Worm (Caenorhabditis elegans): ENCODE results near the gene taf-6.2.

taf-6.2 gene

ce11 chrIV:3725845-3726244 is 31.3 kb upstream of the taf-6.2 start, which contains the start of gene smgl-2:
Gene smgl-2 (plus strand): TSS chrIV:3726164.
- TF ChIP-seq nhr-237 (tag; optimal IDR thresholded peaks at IDR 0.05) (peak; percentile 44), pha-4 (tag; optimal IDR thresholded peaks at IDR 0.05) (peak; percentile 23), unc-120 (tag; optimal IDR thresholded peaks at IDR 0.05; ENCODE audit: poor library complexity, severe bottlenecking) (no peak), lin-32 (GFP tag; optimal IDR thresholded peaks at IDR 0.05) (no peak), bed-3 (GFP tag; optimal IDR thresholded peaks at IDR 0.05) (no peak), mep-1 (tag; optimal IDR thresholded peaks at IDR 0.05) (peak; percentile 81), blmp-1 (tag; optimal IDR thresholded peaks at IDR 0.05) (no peak), elt-1 (tag; optimal IDR thresholded peaks at IDR 0.05; ENCODE audit: borderline replicate concordance, insufficient read depth) (no peak), snpc-4 (tag; optimal IDR thresholded peaks at IDR 0.05) (no peak), hlh-1 (tag; optimal IDR thresholded peaks at IDR 0.05) (no peak), lin-13 (tag; optimal IDR thresholded peaks at IDR 0.05) (peak; percentile 28), ces-1 (GFP tag; optimal IDR thresholded peaks at IDR 0.05) (peak; percentile 62), unc-62 (GFP tag; optimal IDR thresholded peaks at IDR 0.05) (no peak), nhr-12 (tag; optimal IDR thresholded peaks at IDR 0.05) (no peak), lsy-2 (tag; optimal IDR thresholded peaks at IDR 0.05) (peak; percentile 71), nhr-2 (tag; optimal IDR thresholded peaks at IDR 0.05) (peak; percentile 11)

DNA sequence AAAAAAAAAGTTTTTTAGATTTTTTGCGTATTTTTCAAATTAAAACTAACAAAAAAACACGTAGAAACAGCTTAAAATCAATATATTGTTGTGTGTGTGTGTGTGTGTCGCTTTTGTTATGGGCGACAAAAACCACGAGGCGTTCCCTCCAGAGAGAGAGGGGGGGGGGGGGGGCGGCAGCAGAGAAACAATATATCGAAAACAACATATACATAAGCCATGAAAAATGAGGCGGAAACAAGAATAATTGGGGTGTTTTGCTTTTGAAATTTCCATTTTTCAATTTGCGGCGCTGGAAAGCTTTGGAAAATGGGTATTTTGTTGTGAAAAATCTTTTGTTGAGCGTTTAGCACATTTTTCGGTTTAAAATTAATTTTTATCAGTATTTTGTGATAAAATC is 30.8 kb upstream of the taf-6.2 start, which contains the start of gene Y37E11AM.2:
TSS of gene Y37E11AM.2 (minus strand) at position 101 of the 400 bp plus-strand sequence.
- no peak for TF ChIP-seq snpc-4 (tag; optimal IDR thresholded peaks at IDR 0.05)
- TF ChIP-seq ceh-83 (GFP tag; optimal IDR thresholded peaks at IDR 0.05) = no peak
- TF ChIP-seq drap-1 (GFP tag; optimal IDR thresholded peaks at IDR 0.05) = no peak
- TF ChIP-seq nhr-76 (tag; optimal IDR thresholded peaks at IDR 0.05) = no peak
- TF ChIP-seq unc-62 (GFP tag; optimal IDR thresholded peaks at IDR 0.05) = no peak
- no peak for TF ChIP-seq ceh-39 (tag; optimal IDR thresholded peaks at IDR 0.05)
- no peak for TF ChIP-seq blmp-1 (tag; optimal IDR thresholded peaks at IDR 0.05)
- no peak for TF ChIP-seq nhr-12 (tag; optimal IDR thresholded peaks at IDR 0.05)
- no peak for TF ChIP-seq bed-3 (GFP tag; optimal IDR thresholded peaks at IDR 0.05)
- TF ChIP-seq tbx-8 (GFP tag; optimal IDR thresholded peaks at IDR 0.05) = no peak
- no peak for TF ChIP-seq mls-2 (tag; optimal IDR thresholded peaks at IDR 0.05)
- no peak for TF ChIP-seq sptf-1 (tag; optimal IDR thresholded peaks at IDR 0.05)
- no peak for TF ChIP-seq hlh-1 (tag; optimal IDR thresholded peaks at IDR 0.05)
- no peak for TF ChIP-seq cnd-1 (tag; optimal IDR thresholded peaks at IDR 0.05)
- no peak for TF ChIP-seq sem-2 (GFP tag; optimal IDR thresholded peaks at IDR 0.05)
- TF ChIP-seq nhr-28 (tag; optimal IDR thresholded peaks at IDR 0.05) = no peak
- TF ChIP-seq nhr-237 (tag; optimal IDR thresholded peaks at IDR 0.05) = no peak
- no peak for TF ChIP-seq flh-1 (GFP tag; optimal IDR thresholded peaks at IDR 0.05)
- no peak for TF ChIP-seq lsy-2 (tag; optimal IDR thresholded peaks at IDR 0.05)

DNA sequence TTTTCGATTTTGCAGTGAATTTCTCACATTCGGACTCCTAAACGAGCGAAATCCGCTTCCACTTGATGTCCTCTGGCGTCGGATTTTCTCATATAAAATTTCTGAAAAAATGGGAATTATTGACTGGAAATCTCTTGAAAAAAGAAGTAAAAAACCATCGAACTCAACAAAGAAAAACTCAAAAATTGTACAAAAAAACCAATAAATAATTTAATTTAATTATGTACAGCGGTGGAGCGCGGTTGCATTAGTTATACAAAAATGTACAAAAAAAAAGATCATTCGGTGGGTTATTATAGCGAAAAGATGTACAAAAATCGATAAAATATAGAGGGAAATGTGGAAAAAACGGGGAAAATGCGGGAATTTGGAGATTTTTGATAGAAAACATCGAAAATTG is 28.2 kb upstream of the taf-6.2 start, which contains the start of gene Y37E11AM.4:
TSS of gene Y37E11AM.4 (minus strand) at position 101 of the 400 bp plus-strand sequence.
- no peak for TF ChIP-seq ham-2 (GFP tag; optimal IDR thresholded peaks at IDR 0.05)

DNA sequence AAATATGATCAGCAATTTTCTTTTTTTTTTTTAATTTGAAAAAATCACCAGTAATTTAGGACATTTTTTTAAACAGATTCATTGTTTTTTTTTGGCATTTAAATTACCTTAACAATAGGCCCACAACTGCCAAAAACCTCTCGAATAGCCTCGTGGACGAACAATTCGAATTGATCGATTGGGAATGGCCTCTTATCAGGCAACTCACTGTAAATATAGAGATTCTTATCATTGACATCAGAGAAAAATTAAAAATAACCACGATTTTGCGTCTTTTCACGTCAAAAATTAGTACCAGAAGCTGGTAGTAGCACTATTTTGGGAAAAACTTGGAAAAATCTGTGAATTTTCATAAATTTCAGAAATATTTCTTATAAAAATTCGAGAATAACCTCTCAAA is 27.4 kb upstream of the taf-6.2 start:
- no peak for TF ChIP-seq nhr-28 (tag; optimal IDR thresholded peaks at IDR 0.05)
- no peak for TF ChIP-seq unc-120 (tag; optimal IDR thresholded peaks at IDR 0.05; ENCODE audit: poor library complexity, severe bottlenecking)
- TF ChIP-seq unc-39 (tag; optimal IDR thresholded peaks at IDR 0.05) = no peak
- no peak for TF ChIP-seq hlh-1 (tag; optimal IDR thresholded peaks at IDR 0.05)

ce11 chrIV:3720644-3721043 is 26.1 kb upstream of the taf-6.2 start:
- no peak for TF ChIP-seq cnd-1 (tag; optimal IDR thresholded peaks at IDR 0.05)
- TF ChIP-seq nhr-237 (tag; optimal IDR thresholded peaks at IDR 0.05) = no peak
- no peak for TF ChIP-seq snpc-4 (tag; optimal IDR thresholded peaks at IDR 0.05)
- peak; percentile 72 for TF ChIP-seq pha-4 (tag; optimal IDR thresholded peaks at IDR 0.05)
- TF ChIP-seq mls-2 (tag; optimal IDR thresholded peaks at IDR 0.05) = no peak
- TF ChIP-seq mab-5 (tag; optimal IDR thresholded peaks at IDR 0.05) = no peak
- TF ChIP-seq M03D4.4 (tag; optimal IDR thresholded peaks at IDR 0.05) = no peak
- no peak for TF ChIP-seq nhr-2 (tag; optimal IDR thresholded peaks at IDR 0.05)
